Worm (Caenorhabditis elegans) whole organism, early embryonic: ENCODE measurements around the gene C34D4.4.

Experiments
- ama-1 ChIP-seq: fragments of 150-350 bp; optimal IDR thresholded peaks from 2 replicates; lab custom pipeline; 2014
- ceh-36 ChIP-seq: sonication (generic microtip); optimal IDR thresholded peaks from 2 replicates; lab custom pipeline; 2016; ENCODE audit warnings: missing genetic modification characterization, inconsistent platforms, missing compliant biosample characterization
- flt-1 ChIP-seq: fragments of 200-800 bp; sonication (Bioruptor generic); IDR thresholded peaks from 2 replicates; pipeline ENCODE4 v1.3.6; 2022; ENCODE audit warnings: missing genetic modification characterization, missing compliant biosample characterization
- sea-1 ChIP-seq: fragments of 200-800 bp; sonication (Bioruptor generic); conservative IDR thresholded peaks from 2 replicates; pipeline ENCODE4 v1.3.6; 2022; ENCODE audit warnings: missing genetic modification characterization, missing compliant biosample characterization
- tbx-37 ChIP-seq: fragments of 200-800 bp; sonication (Bioruptor generic); conservative IDR thresholded peaks from 2 replicates; pipeline ENCODE4 v1.3.6; 2022; ENCODE audit warnings: missing genetic modification reagents, missing genetic modification characterization, missing compliant biosample characterization

DNA sequence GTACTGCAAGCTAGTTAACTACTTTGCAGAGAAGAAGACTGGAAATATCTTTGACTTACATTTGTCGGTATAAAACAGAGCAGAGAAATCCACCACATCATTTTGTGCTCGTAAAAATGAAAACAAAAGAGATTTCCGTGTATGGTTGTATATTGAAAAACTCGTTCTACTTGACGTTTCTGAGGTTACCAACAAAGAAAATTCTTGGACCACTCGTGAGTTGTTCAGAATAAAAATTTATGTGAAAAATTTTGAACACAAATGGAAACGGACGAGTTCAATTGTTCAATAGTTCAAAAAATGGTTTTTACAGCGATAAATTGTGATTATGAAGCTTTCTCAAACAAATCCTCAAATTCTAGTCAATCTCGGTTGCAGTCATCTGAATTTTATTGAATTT lies 35.4 kb downstream of the C34D4.4 start, which contains the start of gene clec-179:
- no peak for TF ChIP-seq flt-1 (GFP tag; lab: Robert Waterston, UW)
- no peak for TF ChIP-seq sea-1 (GFP tag; lab: Robert Waterston, UW)
- TF ChIP-seq ceh-36 (tag; lab: Kevin White, UChicago), result no peak
- no peak for TF ChIP-seq ama-1 (lab: Kevin White, UChicago)
- no peak for TF ChIP-seq tbx-37 (GFP tag; lab: Robert Waterston, UW)
